Worm (Caenorhabditis elegans) whole organism, L2 larva: ENCODE measurements around the gene str-161.

Source experiments
- ceh-16 ChIP-seq: fragments of 150-350 bp; optimal IDR thresholded peaks from 2 replicates; lab custom pipeline; 2014; ENCODE audit warnings: missing biosample characterization, missing genetic modification characterization
- fos-1 ChIP-seq: fragments of 150-350 bp; optimal IDR thresholded peaks from 2 replicates; lab custom pipeline; 2014; ENCODE audit warnings: missing biosample characterization, missing genetic modification characterization
- gmeb-1 ChIP-seq: fragments of 150-350 bp; optimal IDR thresholded peaks from 2 replicates; lab custom pipeline; 2014; ENCODE audit warnings: missing biosample characterization, missing genetic modification characterization
- lsy-2 ChIP-seq, 2 experiments: fragments of 150-350 bp in 1 of 2; sonication (generic microtip) in 1 of 2; optimal IDR thresholded peaks; 2 replicates each; lab custom pipeline; 2014 to 2017; ENCODE audit warnings: missing biosample characterization in 2 of 2, missing genetic modification characterization in 2 of 2

DNA sequence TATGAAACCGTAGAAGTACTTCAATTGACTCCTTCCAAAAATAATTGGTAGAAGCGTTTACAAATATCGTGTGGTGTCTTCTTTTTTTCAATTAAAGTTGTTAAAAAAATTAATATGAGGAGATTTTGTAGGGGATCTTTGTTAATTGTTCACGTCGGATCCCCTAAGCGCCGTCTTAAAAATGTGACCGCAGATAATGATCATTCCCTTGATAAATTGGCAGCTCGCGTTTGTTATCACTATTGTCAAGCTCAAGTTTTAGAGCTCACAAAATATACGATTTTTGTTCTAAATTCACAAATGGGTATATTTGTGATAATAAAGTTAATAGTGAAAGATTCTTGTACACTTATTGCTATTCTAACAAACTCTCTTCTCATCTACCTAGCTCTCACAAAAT, 5.2 kb upstream of the str-161 start, which contains the start of gene str-159:
- TF ChIP-seq gmeb-1 (tag; lab: Kevin White, UChicago) (no peak), ceh-16 (tag; lab: Kevin White, UChicago) (no peak), fos-1 (no peak), lsy-2 (tag; optimal IDR thresholded peaks at IDR 0.05; lab: Kevin White, UChicago) (no peak)
